Fruit fly (Drosophila melanogaster): ENCODE data around the gene lmgA.

Gene lmgA

dm6 chr2L:8517256-8517694 lies 11.1 kb downstream of the lmgA start, which contains the start of the genes mRpL51 and Uba4 (continued):
- TF ChIP-seq OdsH (GFP tag; optimal IDR thresholded peaks at IDR 0.05) (peak; percentile 56), Lpt (GFP tag; optimal IDR thresholded peaks at IDR 0.05) (no peak), fkh (GFP tag; optimal IDR thresholded peaks at IDR 0.05) (no peak), CG16779 (tag; optimal IDR thresholded peaks at IDR 0.05) (no peak), esn (GFP tag; optimal IDR thresholded peaks at IDR 0.05) (peak; percentile 69), acj6 (GFP tag; optimal IDR thresholded peaks at IDR 0.05) (peak; percentile 53), Ets21C (GFP tag; optimal IDR thresholded peaks at IDR 0.05) (no peak), achi (GFP tag; optimal IDR thresholded peaks at IDR 0.05) (peak; percentile 59), CG3032 (tag; optimal IDR thresholded peaks at IDR 0.05) (peak; percentile 25), CG10631 (GFP tag; optimal IDR thresholded peaks at IDR 0.05) (peak; percentile 41), Sox14 (GFP tag; optimal IDR thresholded peaks at IDR 0.05) (peak; percentile 54), Hr38 (GFP tag; optimal IDR thresholded peaks at IDR 0.05) (no peak), Eip75B (GFP tag; optimal IDR thresholded peaks at IDR 0.05) (no peak), lz (GFP tag; optimal IDR thresholded peaks at IDR 0.05) (peak; percentile 45), CG8319 (GFP tag; optimal IDR thresholded peaks at IDR 0.05) (no peak), CG32006 (GFP tag; optimal IDR thresholded peaks at IDR 0.05) (no peak), pdm3 (GFP tag; optimal IDR thresholded peaks at IDR 0.05) (no peak), topi (GFP tag; optimal IDR thresholded peaks at IDR 0.05) (peak; percentile 57), CG31627 (GFP tag; optimal IDR thresholded peaks at IDR 0.05) (peak; percentile 55), fd59A (GFP tag; optimal IDR thresholded peaks at IDR 0.05) (no peak), Eip78C (GFP tag) (peak; percentile 74), ss (GFP tag; optimal IDR thresholded peaks at IDR 0.05) (no peak), vri (GFP tag; optimal IDR thresholded peaks at IDR 0.05) (peak; percentile 84), CG11294 (GFP tag; IDR thresholded peaks at IDR 0.05) (no peak), CG6792 (GFP tag; optimal IDR thresholded peaks at IDR 0.05) (peak; percentile 46)

dm6 chr2L:8514748-8515147 lies 13.7 kb downstream of the lmgA start, which contains the start of the genes CG13097 and PIG-U:
TSS of gene CG13097 (minus strand) at chr2L:8514868.
TSS of gene PIG-U (plus strand) at chr2L:8515096.
- peak; percentile 79 for TF ChIP-seq fkh (GFP tag; optimal IDR thresholded peaks at IDR 0.05)
- no peak; the same call in 1 of the 3 replicates for TF ChIP-seq CG6163 (GFP tag; IDR thresholded peaks at IDR 0.05)
- no peak for TF ChIP-seq vri (GFP tag; optimal IDR thresholded peaks at IDR 0.05)
- no peak for TF ChIP-seq CG6854 (GFP tag; optimal IDR thresholded peaks at IDR 0.05)
- no peak for TF ChIP-seq Eip75B (GFP tag; optimal IDR thresholded peaks at IDR 0.05)
- no peak for TF ChIP-seq CG3919 (GFP tag; optimal IDR thresholded peaks at IDR 0.05)
- peak; percentile 71 for TF ChIP-seq Eip93F (GFP tag; optimal IDR thresholded peaks at IDR 0.05)
- peak; percentile 94 for TF ChIP-seq Eip78C (GFP tag)
- TF ChIP-seq svp (GFP tag), result no peak
- peak; percentile 83 for TF ChIP-seq CG31627 (GFP tag; optimal IDR thresholded peaks at IDR 0.05)
- TF ChIP-seq Ets21C (GFP tag; optimal IDR thresholded peaks at IDR 0.05), result no peak
- TF ChIP-seq CG32006 (GFP tag; optimal IDR thresholded peaks at IDR 0.05), result no peak
- TF ChIP-seq CG6808 (GFP tag; optimal IDR thresholded peaks at IDR 0.05), result no peak
- peak; percentile 66 for TF ChIP-seq Ets96B (tag; optimal IDR thresholded peaks at IDR 0.05)
- no peak for TF ChIP-seq ss (GFP tag; optimal IDR thresholded peaks at IDR 0.05)
- TF ChIP-seq Hr38 (GFP tag; optimal IDR thresholded peaks at IDR 0.05), result no peak
- TF ChIP-seq CG7368 (GFP tag; optimal IDR thresholded peaks at IDR 0.05), result no peak
- TF ChIP-seq CG34406 (GFP tag; optimal IDR thresholded peaks at IDR 0.05), result peak; percentile 64
- peak; percentile 86 for TF ChIP-seq Met (GFP tag; optimal IDR thresholded peaks at IDR 0.05)
- no peak for TF ChIP-seq CG1621 (tag; optimal IDR thresholded peaks at IDR 0.05)
- no peak for TF ChIP-seq CG6276 (GFP tag; optimal IDR thresholded peaks at IDR 0.05)
- peak; percentile 42; the same call in 1 of the 2 replicates for TF ChIP-seq CG11294 (GFP tag; IDR thresholded peaks at IDR 0.05)
- no peak for TF ChIP-seq salr (GFP tag; optimal IDR thresholded peaks at IDR 0.05)
- TF ChIP-seq Gug (GFP tag; IDR thresholded peaks at IDR 0.05), result peak; percentile 70
- TF ChIP-seq Blimp-1 (GFP tag; optimal IDR thresholded peaks at IDR 0.05), result no peak
- peak; percentile 87 for TF ChIP-seq cyc (GFP tag; optimal IDR thresholded peaks at IDR 0.05)
- TF ChIP-seq topi (GFP tag; optimal IDR thresholded peaks at IDR 0.05), result peak; percentile 84
- no peak for TF ChIP-seq CG8632 (GFP tag; optimal IDR thresholded peaks at IDR 0.05)
- peak; percentile 36 for TF ChIP-seq Lpt (GFP tag; optimal IDR thresholded peaks at IDR 0.05)
- TF ChIP-seq CG9139 (GFP tag; optimal IDR thresholded peaks at IDR 0.05), result no peak
- peak; percentile 87 for TF ChIP-seq CG10631 (GFP tag; optimal IDR thresholded peaks at IDR 0.05)
- no peak for TF ChIP-seq fd85E (GFP tag; optimal IDR thresholded peaks at IDR 0.05)
- TF ChIP-seq Smox (GFP tag; optimal IDR thresholded peaks at IDR 0.05), result peak; percentile 86
- TF ChIP-seq Hr39 (GFP tag; optimal IDR thresholded peaks at IDR 0.05), result peak; percentile 84
- no peak for TF ChIP-seq CG4318 (GFP tag; optimal IDR thresholded peaks at IDR 0.05)
- no peak for TF ChIP-seq Sox102F (GFP tag; optimal IDR thresholded peaks at IDR 0.05)
- TF ChIP-seq Sox15 (GFP tag; optimal IDR thresholded peaks at IDR 0.05), result peak; percentile 68
- peak; percentile 82 for TF ChIP-seq achi (GFP tag; optimal IDR thresholded peaks at IDR 0.05)

Measured in whole organism, prepupa.